Fruit fly (Drosophila melanogaster) whole organism, embryonic: ENCODE data around the gene RpS29.

Experiments used
- CG10147 ChIP-seq: fragments of 200-800 bp; sonication (Bioruptor generic); optimal IDR thresholded peaks from 2 replicates; lab custom pipeline; 2019; ENCODE audit warnings: missing biosample characterization, mild to moderate bottlenecking, missing genetic modification characterization, moderate library complexity
- CG10274 ChIP-seq: fragments of 200-800 bp; sonication (Bioruptor generic); optimal IDR thresholded peaks from 3 replicates; lab custom pipeline; 2017; ENCODE audit warnings: missing biosample characterization, mild to moderate bottlenecking, missing genetic modification characterization
- CG10565 ChIP-seq: fragments of 200-800 bp; sonication (Bioruptor generic); optimal IDR thresholded peaks from 3 replicates; lab custom pipeline; 2016; ENCODE audit warnings: missing biosample characterization, mild to moderate bottlenecking, missing genetic modification characterization
- CG12236 ChIP-seq: fragments of 200-800 bp; sonication (Bioruptor generic); optimal IDR thresholded peaks from 2 replicates; lab custom pipeline; 2016; ENCODE audit warnings: missing biosample characterization, missing genetic modification characterization
- CG12299 ChIP-seq: fragments of 200-800 bp; sonication (Bioruptor generic); optimal IDR thresholded peaks from 2 replicates; lab custom pipeline; 2018; ENCODE audit warnings: missing biosample characterization, mild to moderate bottlenecking, missing genetic modification characterization
- CG13775 ChIP-seq: fragments of 200-800 bp; sonication (Bioruptor generic); optimal IDR thresholded peaks from 3 replicates; lab custom pipeline; 2017; ENCODE audit warnings: missing biosample characterization, mild to moderate bottlenecking, missing genetic modification characterization
- CG14014 ChIP-seq: fragments of 200-800 bp; sonication (Bioruptor generic); IDR thresholded peaks from 2 replicates; pipeline ENCODE4 v1.3.6; 2022; ENCODE audit warnings: missing biosample characterization, missing genetic modification characterization
- CG15479 ChIP-seq: fragments of 200-800 bp; sonication (Bioruptor generic); optimal IDR thresholded peaks from 3 replicates; lab custom pipeline; 2019; ENCODE audit warnings: missing biosample characterization, mild to moderate bottlenecking, missing genetic modification characterization, moderate library complexity
- CG16863 ChIP-seq: fragments of 200-800 bp; sonication (Bioruptor generic); optimal IDR thresholded peaks from 3 replicates; lab custom pipeline; 2016; ENCODE audit warnings: missing biosample characterization, missing genetic modification characterization
- CG18764 ChIP-seq: fragments of 200-800 bp; sonication (Bioruptor generic); optimal IDR thresholded peaks from 3 replicates; lab custom pipeline; 2016; ENCODE audit warnings: missing biosample characterization, missing genetic modification characterization
- CG2129 ChIP-seq: fragments of 200-800 bp; sonication (Bioruptor generic); IDR thresholded peaks from 2 replicates; pipeline ENCODE4 v1.3.6; 2022; ENCODE audit warnings: missing biosample characterization, missing genetic modification characterization; ENCODE audit not compliant: partially characterized antibody
- CG2678 ChIP-seq: fragments of 200-800 bp; sonication (Bioruptor generic); optimal IDR thresholded peaks from 3 replicates; lab custom pipeline; 2019; ENCODE audit warnings: missing biosample characterization, mild to moderate bottlenecking, missing genetic modification characterization, moderate library complexity
- CG2889 ChIP-seq: fragments of 200-800 bp; sonication (Bioruptor generic); IDR thresholded peaks from 3 replicates; pipeline ENCODE4 v1.3.6; 2022; ENCODE audit warnings: missing biosample characterization, missing genetic modification characterization
- CG31224 ChIP-seq: fragments of 200-800 bp; sonication (Bioruptor generic); IDR thresholded peaks from 2 replicates; pipeline ENCODE4 v1.3.6; 2022; ENCODE audit warnings: missing biosample characterization, missing genetic modification characterization
- CG32532 ChIP-seq: fragments of 200-800 bp; sonication (Bioruptor generic); IDR thresholded peaks from 2 replicates; pipeline ENCODE4 v1.3.6; 2022; ENCODE audit warnings: missing biosample characterization, missing genetic modification characterization
- CG32772 ChIP-seq: fragments of 200-800 bp; sonication (Bioruptor generic); IDR thresholded peaks from 2 replicates; pipeline ENCODE4 v1.3.6; 2022; ENCODE audit warnings: missing biosample characterization, missing genetic modification characterization
- CG34376 ChIP-seq: fragments of 200-800 bp; sonication (Bioruptor generic); optimal IDR thresholded peaks from 2 replicates; lab custom pipeline; 2018; ENCODE audit warnings: missing biosample characterization, mild to moderate bottlenecking, missing genetic modification characterization
- CG42726 ChIP-seq: fragments of 200-800 bp; sonication (Bioruptor generic); IDR thresholded peaks from 2 replicates; pipeline ENCODE4 v1.3.6; 2022; ENCODE audit warnings: missing biosample characterization, missing genetic modification characterization; ENCODE audit not compliant: partially characterized antibody
- CG4282 ChIP-seq: fragments of 200-800 bp; sonication (Bioruptor generic); optimal IDR thresholded peaks from 2 replicates; lab custom pipeline; 2016; ENCODE audit warnings: missing biosample characterization, missing genetic modification characterization
- CG4854 ChIP-seq: fragments of 200-800 bp; sonication (Bioruptor generic); optimal IDR thresholded peaks from 2 replicates; lab custom pipeline; 2016; ENCODE audit warnings: missing biosample characterization, missing genetic modification characterization, inconsistent platforms
- CG7786 ChIP-seq: fragments of 200-800 bp; sonication (Bioruptor generic); optimal IDR thresholded peaks from 2 replicates; lab custom pipeline; 2016; ENCODE audit warnings: missing biosample characterization, missing genetic modification characterization
- CG9215 ChIP-seq: fragments of 200-800 bp; sonication (Bioruptor generic); IDR thresholded peaks from 2 replicates; pipeline ENCODE4 v1.3.6; 2022; ENCODE audit warnings: missing biosample characterization, missing genetic modification characterization
- CG9876 ChIP-seq: fragments of 200-800 bp; sonication (Bioruptor generic); optimal IDR thresholded peaks from 2 replicates; lab custom pipeline; 2016; ENCODE audit warnings: missing biosample characterization, missing genetic modification characterization
- D19A ChIP-seq: fragments of 200-800 bp; optimal IDR thresholded peaks from 3 replicates; lab custom pipeline; 2019; ENCODE audit warnings: missing biosample characterization, mild to moderate bottlenecking, missing genetic modification characterization, moderate library complexity
- Drgx ChIP-seq: fragments of 200-800 bp; sonication (Bioruptor generic); IDR thresholded peaks from 2 replicates; pipeline ENCODE4 v1.3.6; 2022; ENCODE audit warnings: missing biosample characterization, missing genetic modification characterization
- Gug ChIP-seq: fragments of 200-800 bp; sonication (Bioruptor generic); IDR thresholded peaks from 4 replicates; pipeline ENCODE4 v1.3.6; 2022; ENCODE audit warnings: missing biosample characterization, missing genetic modification characterization
- Hey ChIP-seq: fragments of 200-800 bp; sonication (Bioruptor generic); optimal IDR thresholded peaks from 3 replicates; lab custom pipeline; 2018; ENCODE audit warnings: missing biosample characterization, mild to moderate bottlenecking, missing genetic modification characterization
- Lpt ChIP-seq: fragments of >200 bp; optimal IDR thresholded peaks from 2 replicates; lab custom pipeline; 2018; ENCODE audit warnings: missing biosample characterization, missing genetic modification characterization
- Meics ChIP-seq: fragments of 200-800 bp; sonication (Bioruptor generic); optimal IDR thresholded peaks from 2 replicates; lab custom pipeline; 2017; ENCODE audit warnings: missing biosample characterization, mild to moderate bottlenecking, missing genetic modification characterization
- NFAT ChIP-seq: fragments of 200-800 bp; sonication (Bioruptor generic); IDR thresholded peaks from 2 replicates; pipeline ENCODE4 v1.3.6; 2022; ENCODE audit warnings: missing biosample characterization, missing genetic modification characterization
- Nf-YA ChIP-seq: fragments of 200-800 bp; sonication (Bioruptor generic); IDR thresholded peaks from 2 replicates; pipeline ENCODE4 v1.3.6; 2022; ENCODE audit warnings: missing biosample characterization, missing genetic modification characterization
- Sin3A ChIP-seq: fragments of >200 bp; optimal IDR thresholded peaks from 2 replicates; lab custom pipeline; 2018
- Sry-β ChIP-seq: fragments of 200-800 bp; sonication (Bioruptor generic); optimal IDR thresholded peaks from 2 replicates; lab custom pipeline; 2018; ENCODE audit warnings: missing biosample characterization, mild to moderate bottlenecking, missing genetic modification characterization, moderate library complexity
- ac ChIP-seq: fragments of 200-800 bp; sonication (Bioruptor generic); optimal IDR thresholded peaks from 3 replicates; lab custom pipeline; 2017; ENCODE audit warnings: missing biosample characterization, mild to moderate bottlenecking, missing genetic modification characterization
- ash1 ChIP-seq: fragments of 200-800 bp; sonication (Bioruptor generic); optimal IDR thresholded peaks from 2 replicates; lab custom pipeline; 2018; ENCODE audit warnings: missing biosample characterization, mild to moderate bottlenecking, missing genetic modification characterization
- btn ChIP-seq: fragments of 200-800 bp; sonication (Bioruptor generic); optimal IDR thresholded peaks from 2 replicates; lab custom pipeline; 2016; ENCODE audit warnings: missing biosample characterization, missing genetic modification characterization
- cad ChIP-seq: fragments of >200 bp; optimal IDR thresholded peaks from 2 replicates; lab custom pipeline; 2017; ENCODE audit warnings: missing biosample characterization, missing genetic modification characterization
- cas ChIP-seq: fragments of 200-800 bp; sonication (Bioruptor generic); IDR thresholded peaks from 2 replicates; pipeline ENCODE4 v1.3.6; 2022; ENCODE audit warnings: missing biosample characterization, missing genetic modification characterization
- cato ChIP-seq: fragments of 200-800 bp; sonication (Bioruptor generic); optimal IDR thresholded peaks from 2 replicates; lab custom pipeline; 2016; ENCODE audit warnings: missing biosample characterization, missing genetic modification characterization, borderline replicate concordance
- cg ChIP-seq: fragments of 200-800 bp; sonication (Bioruptor generic); optimal IDR thresholded peaks from 3 replicates; lab custom pipeline; 2019; ENCODE audit warnings: missing biosample characterization, mild to moderate bottlenecking, missing genetic modification characterization, moderate library complexity
- crp ChIP-seq, 2 experiments: fragments of 200-800 bp; sonication (Bioruptor generic); optimal IDR thresholded peaks; 2 replicates in 1 of 2; 3 replicates in 1 of 2; lab custom pipeline; 2017; ENCODE audit warnings: missing biosample characterization in 2 of 2, missing genetic modification characterization in 2 of 2, mild to moderate bottlenecking in 1 of 2, moderate library complexity in 1 of 2
- dan ChIP-seq: fragments of 200-800 bp; sonication (Bioruptor generic); IDR thresholded peaks from 2 replicates; pipeline ENCODE4 v1.3.6; 2022; ENCODE audit warnings: missing biosample characterization, missing genetic modification characterization
- danr ChIP-seq: fragments of 200-800 bp; sonication (Bioruptor generic); IDR thresholded peaks from 2 replicates; pipeline ENCODE4 v1.3.6; 2022; ENCODE audit warnings: missing biosample characterization, missing genetic modification characterization
- en ChIP-seq: fragments of 200-800 bp; sonication (Bioruptor generic); optimal IDR thresholded peaks from 2 replicates; lab custom pipeline; 2016; ENCODE audit warnings: missing biosample characterization, missing genetic modification characterization
- gem ChIP-seq: fragments of 200-800 bp; sonication (Bioruptor generic); optimal IDR thresholded peaks from 2 replicates; lab custom pipeline; 2019; ENCODE audit warnings: missing biosample characterization, mild to moderate bottlenecking, missing genetic modification characterization, moderate library complexity
- gro ChIP-seq: fragments of 200-800 bp; sonication (Bioruptor generic); optimal IDR thresholded peaks from 2 replicates; lab custom pipeline; 2016; ENCODE audit warnings: missing biosample characterization, missing genetic modification characterization
- nom ChIP-seq: fragments of 200-800 bp; sonication (Bioruptor generic); optimal IDR thresholded peaks from 2 replicates; lab custom pipeline; 2017; ENCODE audit warnings: missing biosample characterization, missing genetic modification characterization, mild to moderate bottlenecking, moderate library complexity, missing genetic modification reagents
- org-1 ChIP-seq: fragments of 200-800 bp; sonication (Bioruptor generic); optimal IDR thresholded peaks from 2 replicates; lab custom pipeline; 2017; ENCODE audit warnings: missing biosample characterization, missing genetic modification characterization
- row ChIP-seq: fragments of 200-800 bp; sonication (Bioruptor generic); IDR thresholded peaks from 3 replicates; pipeline ENCODE4 v1.3.6; 2022; ENCODE audit warnings: missing biosample characterization, missing genetic modification characterization
- sisA ChIP-seq: fragments of 200-800 bp; sonication (Bioruptor generic); IDR thresholded peaks from 2 replicates; pipeline ENCODE4 v1.3.6; 2022; ENCODE audit warnings: missing biosample characterization, missing genetic modification characterization
- sob ChIP-seq: fragments of 200-800 bp; sonication (Bioruptor generic); IDR thresholded peaks from 2 replicates; pipeline ENCODE4 v1.3.6; 2022; ENCODE audit warnings: missing biosample characterization, missing genetic modification characterization
- ssp ChIP-seq: fragments of 200-800 bp; sonication (Bioruptor generic); IDR thresholded peaks from 2 replicates; pipeline ENCODE4 v1.3.6; 2022; ENCODE audit warnings: missing biosample characterization, missing genetic modification characterization

RpS29 gene

DNA sequence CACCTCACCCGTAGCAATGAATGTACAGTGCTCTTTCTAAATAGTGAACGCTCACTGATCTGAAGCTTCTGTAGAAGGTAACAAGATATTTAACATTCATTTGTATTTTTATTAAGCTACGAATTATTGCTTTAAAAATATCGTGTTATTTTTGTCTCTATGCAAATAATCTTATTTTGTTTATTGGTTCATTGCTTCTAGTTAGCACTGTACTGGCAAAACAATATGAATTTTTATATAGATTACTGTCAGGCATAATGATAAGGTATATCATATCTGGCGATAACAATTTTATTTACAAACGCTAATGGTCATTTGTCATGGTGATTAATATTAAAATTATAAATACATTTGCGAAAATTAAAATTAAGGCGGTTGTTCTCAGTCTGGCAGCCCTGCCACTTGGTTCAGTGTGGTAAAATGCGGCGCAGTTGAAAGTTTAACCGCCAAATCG, 6.3 kb upstream of the RpS29 start, which contains the start of gene CG9471 (continued):
- TF ChIP-seq CG16863 (peak; percentile 86), CG32532 (GFP tag; lab: Robert Waterston, UW) (peak; percentile 94), sisA (GFP tag; lab: Robert Waterston, UW) (peak; percentile 93), Hey (peak; percentile 49), CG31224 (GFP tag; lab: Robert Waterston, UW) (peak; percentile 83), CG14014 (GFP tag; lab: Robert Waterston, UW) (peak; percentile 93), ssp (GFP tag; lab: Robert Waterston, UW) (peak; percentile 77), CG15479 (GFP tag; lab: Kevin White, UChicago) (no peak), cad (no peak), dan (GFP tag; lab: Robert Waterston, UW) (peak; percentile 69), org-1 (peak; percentile 82), NFAT (peak; percentile 72), CG7786 (GFP tag; lab: Kevin White, UChicago) (peak; percentile 93), D19A (peak; percentile 87), CG10147 (GFP tag; lab: Kevin White, UChicago) (peak; percentile 82), CG10565 (GFP tag; lab: Kevin White, UChicago) (peak; percentile 64), row (GFP tag; lab: Robert Waterston, UW) (peak; percentile 98), CG18764 (GFP tag; lab: Kevin White, UChicago) (peak; percentile 82), Nf-YA (peak; percentile 88), cato (peak; percentile 83), CG13775 (GFP tag; lab: Kevin White, UChicago) (peak; percentile 91), CG2678 (peak; percentile 95), Sry-β (GFP tag; lab: Kevin White, UChicago) (peak; percentile 10), crp (GFP tag; optimal IDR thresholded peaks at IDR 0.05; lab: Kevin White, UChicago) (peak in 1 of 2 experiments; percentile 38), ac (GFP tag; lab: Kevin White, UChicago) (peak; percentile 29), gro (GFP tag; lab: Kevin White, UChicago) (peak; percentile 89), CG4282 (GFP tag; lab: Kevin White, UChicago) (peak; percentile 65), CG2129 (no peak), ash1 (GFP tag; lab: Kevin White, UChicago) (no peak), gem (tag; lab: Kevin White, UChicago) (peak; percentile 95), CG9876 (GFP tag; lab: Kevin White, UChicago) (peak; percentile 79), CG32772 (peak; percentile 91), Gug (GFP tag; lab: Robert Waterston, UW) (peak; percentile 89), CG9215 (peak; percentile 87), cg (GFP tag; lab: Kevin White, UChicago) (no peak), Drgx (GFP tag; lab: Robert Waterston, UW) (peak; percentile 94), CG4854 (GFP tag; lab: Kevin White, UChicago) (peak; percentile 88), nom (GFP tag; lab: Kevin White, UChicago) (peak; percentile 86), CG2889 (peak; percentile 89), CG42726 (GFP tag; lab: Robert Waterston, UW) (no peak), en (peak; percentile 72), btn (peak; percentile 25), CG12299 (tag; lab: Kevin White, UChicago) (peak; percentile 92), CG34376 (GFP tag; lab: Kevin White, UChicago) (peak; percentile 87), CG10274 (GFP tag; lab: Kevin White, UChicago) (peak; percentile 64), Sin3A (no peak), Lpt (GFP tag; lab: Kevin White, UChicago) (no peak), Meics (GFP tag; lab: Kevin White, UChicago) (peak; percentile 93), sob (GFP tag; lab: Robert Waterston, UW) (peak; percentile 94), cas (GFP tag; lab: Robert Waterston, UW) (peak; percentile 91), CG12236 (GFP tag; lab: Kevin White, UChicago) (peak; percentile 81), danr (peak; percentile 74)
